Fruit fly (Drosophila melanogaster): Measurements from ENCODE around the gene CG32801.

- TF ChIP-seq CG6163 (GFP tag; IDR thresholded peaks at IDR 0.05) (no peak), esn (GFP tag; optimal IDR thresholded peaks at IDR 0.05) (no peak), CG4318 (GFP tag; optimal IDR thresholded peaks at IDR 0.05) (no peak), CG9139 (GFP tag; optimal IDR thresholded peaks at IDR 0.05) (no peak), CG8632 (GFP tag; optimal IDR thresholded peaks at IDR 0.05) (no peak), Sox14 (GFP tag; optimal IDR thresholded peaks at IDR 0.05) (no peak)
These were observed 9.4 kb downstream of the CG32801 start for dm6 chrX:1893532-1893931.

All from whole organism, prepupa.